Worm (Caenorhabditis elegans) whole organism, late embryonic: ENCODE data around the gene cit-1.1.

Experiments used
- C08G9.2 ChIP-seq: sonication (generic microtip); optimal IDR thresholded peaks from 2 replicates; lab custom pipeline; 2016; ENCODE audit warnings: mild to moderate bottlenecking, missing genetic modification characterization, moderate library complexity, missing compliant biosample characterization
- K02D7.2 ChIP-seq: sonication (generic microtip); optimal IDR thresholded peaks from 2 replicates; lab custom pipeline; 2017; ENCODE audit warnings: mild to moderate bottlenecking, missing genetic modification characterization, missing compliant biosample characterization
- K09A11.1 ChIP-seq: sonication (generic microtip); optimal IDR thresholded peaks from 2 replicates; lab custom pipeline; 2017; ENCODE audit warnings: antibody characterized with exemption, mild to moderate bottlenecking, missing genetic modification characterization, missing compliant biosample characterization; ENCODE audit not compliant: insufficient read depth
- Y22D7AL.16 ChIP-seq: sonication (generic microtip); optimal IDR thresholded peaks from 2 replicates; lab custom pipeline; 2016; ENCODE audit warnings: missing genetic modification characterization, missing compliant biosample characterization
- ahr-1 ChIP-seq: sonication (generic microtip); optimal IDR thresholded peaks from 2 replicates; lab custom pipeline; 2016; ENCODE audit warnings: missing genetic modification characterization, missing compliant biosample characterization
- ceh-14 ChIP-seq: sonication (generic microtip); optimal IDR thresholded peaks from 2 replicates; lab custom pipeline; 2016; ENCODE audit warnings: missing genotype, missing genetic modification characterization, missing compliant biosample characterization
- ceh-18 ChIP-seq: sonication (generic microtip); optimal IDR thresholded peaks from 2 replicates; lab custom pipeline; 2016; ENCODE audit warnings: missing genetic modification characterization, missing compliant biosample characterization
- ceh-19 ChIP-seq: fragments of 200-800 bp; sonication (Bioruptor generic); optimal IDR thresholded peaks from 2 replicates; lab custom pipeline; 2018; ENCODE audit warnings: mild to moderate bottlenecking, missing genetic modification characterization, missing compliant biosample characterization
- ceh-24 ChIP-seq: sonication (generic microtip); optimal IDR thresholded peaks from 2 replicates; lab custom pipeline; 2016; ENCODE audit warnings: mild to moderate bottlenecking, missing genetic modification characterization, missing compliant biosample characterization
- ceh-30 ChIP-seq: fragments of 150-350 bp; optimal IDR thresholded peaks from 2 replicates; lab custom pipeline; 2014; ENCODE audit warnings: missing biosample characterization, missing genetic modification characterization
- ceh-34 ChIP-seq: sonication (generic microtip); optimal IDR thresholded peaks from 2 replicates; lab custom pipeline; 2016; ENCODE audit warnings: mild to moderate bottlenecking, missing genetic modification characterization, missing compliant biosample characterization
- ceh-45 ChIP-seq: fragments of 200-800 bp; sonication (Bioruptor generic); IDR thresholded peaks from 2 replicates; pipeline ENCODE4 v1.3.6; 2022; ENCODE audit warnings: missing genetic modification reagents, missing genetic modification characterization, missing compliant biosample characterization
- ceh-48 ChIP-seq: sonication (generic microtip); optimal IDR thresholded peaks from 2 replicates; lab custom pipeline; 2016; ENCODE audit warnings: missing genetic modification characterization, inconsistent platforms, missing compliant biosample characterization
- ceh-9 ChIP-seq: sonication (generic microtip); optimal IDR thresholded peaks from 2 replicates; lab custom pipeline; 2016; ENCODE audit warnings: mild to moderate bottlenecking, missing genetic modification characterization, inconsistent platforms, missing compliant biosample characterization
- che-1 ChIP-seq: sonication (generic microtip); optimal IDR thresholded peaks from 2 replicates; lab custom pipeline; 2016; ENCODE audit warnings: mild to moderate bottlenecking, missing genetic modification characterization, missing compliant biosample characterization
- elt-2 ChIP-seq: sonication (generic microtip); optimal IDR thresholded peaks from 2 replicates; lab custom pipeline; 2016; ENCODE audit warnings: missing genetic modification reagents, missing genetic modification characterization, missing compliant biosample characterization
- elt-4 ChIP-seq: sonication (generic microtip); optimal IDR thresholded peaks from 2 replicates; lab custom pipeline; 2016; ENCODE audit warnings: missing genetic modification characterization, missing compliant biosample characterization
- eyg-1 ChIP-seq: sonication (generic microtip); optimal IDR thresholded peaks from 2 replicates; lab custom pipeline; 2016; ENCODE audit warnings: missing genotype, missing genetic modification characterization, missing compliant biosample characterization
- hlh-15 ChIP-seq: sonication (generic microtip); optimal IDR thresholded peaks from 2 replicates; lab custom pipeline; 2016; ENCODE audit warnings: missing genetic modification characterization, missing compliant biosample characterization
- hlh-6 ChIP-seq: sonication (generic microtip); optimal IDR thresholded peaks from 2 replicates; lab custom pipeline; 2016; ENCODE audit warnings: missing genotype, missing genetic modification characterization, missing compliant biosample characterization
- madf-2 ChIP-seq: sonication (generic microtip); optimal IDR thresholded peaks from 2 replicates; lab custom pipeline; 2017; ENCODE audit warnings: missing genetic modification characterization, missing compliant biosample characterization
- mec-3 ChIP-seq: sonication (generic microtip); optimal IDR thresholded peaks from 2 replicates; lab custom pipeline; 2016; ENCODE audit warnings: borderline replicate concordance, missing genetic modification characterization, missing compliant biosample characterization
- nfya-1 ChIP-seq: sonication (generic microtip); optimal IDR thresholded peaks from 2 replicates; lab custom pipeline; 2017; ENCODE audit warnings: missing genetic modification characterization, mild to moderate bottlenecking, missing compliant biosample characterization, antibody characterized with exemption, moderate library complexity
- nhr-232 ChIP-seq: sonication (generic microtip); optimal IDR thresholded peaks from 2 replicates; lab custom pipeline; 2016; ENCODE audit warnings: missing genetic modification characterization, missing compliant biosample characterization
- pax-1 ChIP-seq: fragments of 150-350 bp; optimal IDR thresholded peaks from 2 replicates; lab custom pipeline; 2014; ENCODE audit warnings: missing biosample characterization, missing genetic modification characterization
- pqm-1 ChIP-seq: sonication (generic microtip); optimal IDR thresholded peaks from 2 replicates; lab custom pipeline; 2016; ENCODE audit warnings: missing genetic modification characterization, missing compliant biosample characterization
- pros-1 ChIP-seq: fragments of 150-350 bp; optimal IDR thresholded peaks from 2 replicates; lab custom pipeline; 2014; ENCODE audit warnings: missing biosample characterization, missing genetic modification reagents, missing genetic modification characterization
- ref-2 ChIP-seq: sonication (generic microtip); optimal IDR thresholded peaks from 2 replicates; lab custom pipeline; 2016; ENCODE audit warnings: missing genetic modification characterization, missing compliant biosample characterization
- sox-4 ChIP-seq: sonication (generic microtip); optimal IDR thresholded peaks from 2 replicates; lab custom pipeline; 2017; ENCODE audit warnings: mild to moderate bottlenecking, missing genetic modification characterization, inconsistent platforms, missing compliant biosample characterization
- syd-9 ChIP-seq: sonication (generic microtip); optimal IDR thresholded peaks from 2 replicates; lab custom pipeline; 2016; ENCODE audit warnings: mild to moderate bottlenecking, missing genetic modification characterization, moderate library complexity, missing compliant biosample characterization
- tbx-2 ChIP-seq: sonication (generic microtip); optimal IDR thresholded peaks from 2 replicates; lab custom pipeline; 2016; ENCODE audit warnings: missing genetic modification characterization, missing compliant biosample characterization
- tbx-7 ChIP-seq: sonication (generic microtip); optimal IDR thresholded peaks from 2 replicates; lab custom pipeline; 2016; ENCODE audit warnings: missing genotype, missing genetic modification characterization, missing compliant biosample characterization
- unc-3 ChIP-seq, 2 experiments: fragments of 200-800 bp in 1 of 2; sonication (Bioruptor generic) in 1 of 2; sonication (generic microtip) in 1 of 2; conservative IDR thresholded peaks in 1 of 2; optimal IDR thresholded peaks in 1 of 2; 2 replicates each; pipeline versions ENCODE4 v1.3.6 to Lab custom; 2016 to 2022; ENCODE audit warnings: missing compliant biosample characterization in 2 of 2, missing genetic modification characterization in 2 of 2, missing genetic modification reagents in 1 of 2
- unc-42 ChIP-seq: sonication (generic microtip); optimal IDR thresholded peaks from 2 replicates; lab custom pipeline; 2016; ENCODE audit warnings: missing genotype, missing genetic modification characterization, missing compliant biosample characterization
- unc-55 ChIP-seq: sonication (generic microtip); optimal IDR thresholded peaks from 2 replicates; lab custom pipeline; 2017; ENCODE audit warnings: missing biosample characterization, missing genetic modification reagents, missing genetic modification characterization
- unc-86 ChIP-seq: sonication (generic microtip); optimal IDR thresholded peaks from 2 replicates; lab custom pipeline; 2016; ENCODE audit warnings: missing genetic modification characterization, missing compliant biosample characterization

Gene cit-1.1

ce11 chrIII:8013582-8013981 is 4.0 kb upstream of the cit-1.1 start:
- TF ChIP-seq K09A11.1 (tag; lab: Kevin White, UChicago) (no peak), pax-1 (tag; lab: Kevin White, UChicago) (no peak), syd-9 (tag; lab: Kevin White, UChicago) (no peak), elt-4 (tag; lab: Kevin White, UChicago) (no peak), ahr-1 (tag; lab: Kevin White, UChicago) (no peak), unc-42 (tag; lab: Kevin White, UChicago) (no peak)

- TF ChIP-seq ceh-48 (tag; lab: Kevin White, UChicago): peak; percentile 11
- TF ChIP-seq ceh-24 (tag; lab: Kevin White, UChicago): no peak
Measured at ce11 chrIII:8010260-8010822, 720 bp upstream of the cit-1.1 start, which contains the start of gene cit-1.2. TSS of gene cit-1.2 (plus strand) at chrIII:8010772.

- TF ChIP-seq unc-55 (no peak), ceh-18 (tag; lab: Kevin White, UChicago) (no peak), hlh-15 (tag; lab: Kevin White, UChicago) (no peak), elt-2 (no peak), eyg-1 (tag; lab: Kevin White, UChicago) (no peak), tbx-7 (tag; lab: Kevin White, UChicago) (no peak), C08G9.2 (no peak), che-1 (tag; lab: Kevin White, UChicago) (no peak), ceh-34 (tag; lab: Kevin White, UChicago) (no peak), sox-4 (tag; lab: Kevin White, UChicago) (no peak), pqm-1 (tag; lab: Kevin White, UChicago) (no peak), ceh-9 (tag; lab: Kevin White, UChicago) (no peak), nfya-1 (no peak)
- TF ChIP-seq, all 69 proteins: peak for 0
Measured at ce11 chrIII:8004091-8004490, 5.5 kb downstream of the cit-1.1 start, which contains the start of gene C06G4.6. TSS of gene C06G4.6 (plus strand) at chrIII:8004391.

- TF ChIP-seq tbx-2 (tag; lab: Kevin White, UChicago) (no peak), K02D7.2 (tag; lab: Kevin White, UChicago) (no peak), ref-2 (no peak), ceh-30 (tag; lab: Kevin White, UChicago) (no peak), sox-4 (tag; lab: Kevin White, UChicago) (no peak), hlh-6 (tag; lab: Kevin White, UChicago) (no peak), mec-3 (tag; lab: Kevin White, UChicago) (no peak), ahr-1 (tag; lab: Kevin White, UChicago) (no peak), ceh-14 (tag; lab: Kevin White, UChicago) (no peak), madf-2 (tag; lab: Kevin White, UChicago) (no peak), Y22D7AL.16 (no peak), ceh-45 (GFP tag; lab: Robert Waterston, UW) (no peak), nhr-232 (no peak), ceh-19 (GFP tag; lab: Kevin White, UChicago) (no peak), pros-1 (tag; lab: Kevin White, UChicago) (no peak), unc-3 (GFP tag; conservative IDR thresholded peaks at IDR 0.05; lab: Robert Waterston, UW) (no peak), unc-3 (tag; optimal IDR thresholded peaks at IDR 0.05; lab: Kevin White, UChicago) (no peak), eyg-1 (tag; lab: Kevin White, UChicago) (no peak), pax-1 (tag; lab: Kevin White, UChicago) (no peak), unc-86 (tag; lab: Kevin White, UChicago) (no peak)
Measured at ce11 chrIII:8001557-8001956, 8.1 kb downstream of the cit-1.1 start.
